Worm (Caenorhabditis elegans) whole organism, late embryonic: ENCODE measurements around the gene srh-288.

Experiments used
- F13H6.1 ChIP-seq: sonication (generic microtip); optimal IDR thresholded peaks from 2 replicates; lab custom pipeline; 2016; ENCODE audit warnings: missing genetic modification characterization, missing compliant biosample characterization
- T23F11.4 ChIP-seq: fragments of 200-800 bp; sonication (Bioruptor generic); optimal IDR thresholded peaks from 2 replicates; lab custom pipeline; 2018; ENCODE audit warnings: mild to moderate bottlenecking, missing genetic modification characterization, missing compliant biosample characterization
- ama-1 ChIP-seq: fragments of 150-350 bp; optimal IDR thresholded peaks from 2 replicates; lab custom pipeline; 2014
- ceh-48 ChIP-seq: sonication (generic microtip); optimal IDR thresholded peaks from 2 replicates; lab custom pipeline; 2016; ENCODE audit warnings: missing genetic modification characterization, inconsistent platforms, missing compliant biosample characterization
- ceh-6 ChIP-seq: fragments of 200-800 bp; sonication (Bioruptor generic); optimal IDR thresholded peaks from 2 replicates; lab custom pipeline; 2018; ENCODE audit warnings: mild to moderate bottlenecking, missing genetic modification characterization, missing compliant biosample characterization
- ceh-9 ChIP-seq: sonication (generic microtip); optimal IDR thresholded peaks from 2 replicates; lab custom pipeline; 2016; ENCODE audit warnings: mild to moderate bottlenecking, missing genetic modification characterization, inconsistent platforms, missing compliant biosample characterization
- nhr-11 ChIP-seq: fragments of 150-350 bp; optimal IDR thresholded peaks from 2 replicates; lab custom pipeline; 2014; ENCODE audit warnings: missing biosample characterization, missing genetic modification characterization
- odd-2 ChIP-seq: sonication (generic microtip); optimal IDR thresholded peaks from 2 replicates; lab custom pipeline; 2017; ENCODE audit warnings: antibody characterized with exemption, mild to moderate bottlenecking, missing genetic modification characterization, missing compliant biosample characterization
- syd-9 ChIP-seq: sonication (generic microtip); optimal IDR thresholded peaks from 2 replicates; lab custom pipeline; 2016; ENCODE audit warnings: mild to moderate bottlenecking, missing genetic modification characterization, moderate library complexity, missing compliant biosample characterization

- no peak for TF ChIP-seq ama-1 (lab: Kevin White, UChicago)
- TF ChIP-seq odd-2 (tag; lab: Kevin White, UChicago): no peak
- TF ChIP-seq syd-9 (tag; lab: Kevin White, UChicago): no peak
- no peak for TF ChIP-seq nhr-11 (tag; lab: Kevin White, UChicago)
- TF ChIP-seq F13H6.1 (tag; lab: Kevin White, UChicago): no peak
- TF ChIP-seq ceh-48 (tag; lab: Kevin White, UChicago): no peak
- no peak for TF ChIP-seq T23F11.4 (GFP tag; lab: Kevin White, UChicago)
- TF ChIP-seq ceh-6: no peak
- TF ChIP-seq ceh-9: no peak
Measured at ce11 chrV:17805323-17805722, 9.8 kb upstream of the srh-288 start, which contains the start of gene srh-291.
